Worm (Caenorhabditis elegans) whole organism, L3 larva: ENCODE data around the gene egl-47.

Experiments
- R02D3.7 ChIP-seq: fragments of 150-350 bp; optimal IDR thresholded peaks from 2 replicates; lab custom pipeline; 2014; ENCODE audit warnings: missing biosample characterization, missing genetic modification characterization
- aly-2 ChIP-seq: fragments of 150-350 bp; optimal IDR thresholded peaks from 2 replicates; lab custom pipeline; 2014; ENCODE audit warnings: missing biosample characterization, missing genetic modification characterization
- elt-1 ChIP-seq: fragments of 150-350 bp; optimal IDR thresholded peaks from 2 replicates; lab custom pipeline; 2014; ENCODE audit warnings: missing biosample characterization, missing genetic modification characterization
- nhr-11 ChIP-seq: fragments of 150-350 bp; optimal IDR thresholded peaks from 2 replicates; lab custom pipeline; 2014; ENCODE audit warnings: missing biosample characterization, missing genetic modification characterization
- nhr-77 ChIP-seq: fragments of 150-350 bp; optimal IDR thresholded peaks from 2 replicates; lab custom pipeline; 2014; ENCODE audit warnings: missing biosample characterization, missing genetic modification characterization
- sea-2 ChIP-seq: fragments of 150-350 bp; sonication (generic microtip); optimal IDR thresholded peaks from 4 replicates; lab custom pipeline; 2014; ENCODE audit warnings: missing biosample characterization, missing genetic modification reagents, missing genetic modification characterization
- tbx-2 ChIP-seq: sonication (generic microtip); optimal IDR thresholded peaks from 2 replicates; lab custom pipeline; 2016; ENCODE audit warnings: mild to moderate bottlenecking, missing genetic modification characterization, missing compliant biosample characterization
- ztf-11 ChIP-seq: fragments of 150-350 bp; optimal IDR thresholded peaks from 2 replicates; lab custom pipeline; 2014; ENCODE audit warnings: missing biosample characterization, missing genetic modification characterization
- ztf-4 ChIP-seq: fragments of 150-350 bp; optimal IDR thresholded peaks from 2 replicates; lab custom pipeline; 2014; ENCODE audit warnings: missing biosample characterization, missing genetic modification characterization

- TF ChIP-seq ztf-4 (no peak), tbx-2 (tag; lab: Kevin White, UChicago) (no peak), elt-1 (tag; lab: Kevin White, UChicago) (no peak), aly-2 (tag; lab: Kevin White, UChicago) (no peak), ztf-11 (tag; lab: Kevin White, UChicago) (no peak), nhr-11 (tag; lab: Kevin White, UChicago) (no peak), R02D3.7 (tag; lab: Kevin White, UChicago) (no peak), sea-2 (GFP tag; lab: Kevin White, UChicago) (no peak), nhr-77 (no peak)
These were observed 13.4 kb upstream of the egl-47 start, which contains the start of gene clp-9 for ce11 chrV:9885918-9886488.
